Fruit fly (Drosophila melanogaster) whole organism, adult: Measurements from ENCODE around the gene Adat1.

Source experiments
- CG12768 ChIP-seq: fragments of 200-800 bp; sonication (Bioruptor generic); optimal IDR thresholded peaks from 2 replicates; lab custom pipeline; 2017; ENCODE audit warnings: missing biosample characterization, missing genetic modification characterization, mild to moderate bottlenecking, moderate library complexity, missing genetic modification reagents
- pad ChIP-seq: fragments of 200-800 bp; sonication (Bioruptor generic); optimal IDR thresholded peaks from 3 replicates; lab custom pipeline; 2017; ENCODE audit warnings: missing biosample characterization, missing genetic modification characterization, mild to moderate bottlenecking, moderate library complexity, missing genetic modification reagents

DNA sequence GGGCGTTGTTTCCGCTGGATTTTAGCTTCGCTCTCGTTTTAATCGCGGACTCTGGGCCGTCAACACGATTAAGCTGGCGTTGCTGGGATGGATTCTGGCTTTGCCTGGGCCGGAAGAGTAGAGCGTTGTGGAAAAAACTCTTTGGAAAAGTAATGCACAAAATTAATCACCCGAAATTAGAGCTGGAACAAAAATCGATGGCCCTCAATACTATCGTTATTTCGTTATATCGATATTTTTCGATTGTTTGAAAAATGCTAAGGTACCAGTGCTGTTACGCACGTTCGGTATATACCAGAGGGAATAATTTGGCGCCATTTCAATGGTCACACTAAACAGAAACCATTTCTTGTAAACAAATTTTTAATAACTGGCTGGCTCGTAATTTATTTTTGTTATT is 18.3 kb upstream of the Adat1 start, which contains the start of the genes Arpc1 and Orc5:
- no peak for TF ChIP-seq pad (GFP tag; lab: Kevin White, UChicago)
- no peak for TF ChIP-seq CG12768 (GFP tag; lab: Kevin White, UChicago)
